Worm (Caenorhabditis elegans) whole organism, L1 larva: ENCODE measurements around the gene Y57G11C.3.

Experiments used
- C04F5.9 ChIP-seq: sonication (generic microtip); optimal IDR thresholded peaks from 2 replicates; lab custom pipeline; 2016; ENCODE audit warnings: missing genetic modification characterization, missing compliant biosample characterization
- aly-2 ChIP-seq: fragments of 150-350 bp; optimal IDR thresholded peaks from 2 replicates; lab custom pipeline; 2014; ENCODE audit warnings: missing biosample characterization, missing genetic modification characterization
- ceh-88 ChIP-seq: fragments of 200-800 bp; sonication (Bioruptor generic); IDR thresholded peaks from 2 replicates; pipeline ENCODE4 v1.3.6; 2022; ENCODE audit warnings: missing genetic modification characterization, missing compliant biosample characterization
- dpl-1 ChIP-seq, 3 experiments: fragments of 150-350 bp in 2 of 3; sonication (generic microtip) in 1 of 3; optimal IDR thresholded peaks; 2 replicates each; lab custom pipeline; 2014 to 2017; ENCODE audit warnings: missing biosample characterization in 3 of 3, missing genetic modification characterization in 3 of 3, missing genetic modification reagents in 3 of 3
- egl-27 ChIP-seq, 2 experiments: fragments of 150-350 bp in 1 of 2; sonication (generic microtip); optimal IDR thresholded peaks; 3 replicates each; lab custom pipeline; 2017 to 2018; ENCODE audit warnings: missing biosample characterization in 2 of 2, missing genetic modification characterization in 2 of 2, missing genetic modification reagents in 2 of 2
- elt-2 ChIP-seq: sonication (generic microtip); optimal IDR thresholded peaks from 2 replicates; lab custom pipeline; 2016; ENCODE audit warnings: missing genetic modification characterization, mild to moderate bottlenecking, inconsistent platforms, missing compliant biosample characterization, missing genetic modification reagents
- elt-3 ChIP-seq, 6 experiments: fragments of 150-350 bp in 1 of 6; sonication (generic microtip); optimal IDR thresholded peaks; 2 replicates each; lab custom pipeline; 2017 to 2018; ENCODE audit warnings: missing biosample characterization in 6 of 6, missing genetic modification characterization in 6 of 6, inconsistent platforms in 1 of 6
- ets-5 ChIP-seq: fragments of 200-800 bp; sonication (Bioruptor generic); IDR thresholded peaks from 2 replicates; pipeline ENCODE4 v1.3.6; 2022; ENCODE audit warnings: missing genetic modification characterization, missing compliant biosample characterization
- fkh-4 ChIP-seq: sonication (generic microtip); optimal IDR thresholded peaks from 2 replicates; lab custom pipeline; 2016; ENCODE audit warnings: missing compliant biosample characterization, missing genetic modification characterization, borderline replicate concordance
- fos-1 ChIP-seq: fragments of 150-350 bp; optimal IDR thresholded peaks from 2 replicates; lab custom pipeline; 2014; ENCODE audit warnings: missing biosample characterization, missing genetic modification characterization
- grh-1 ChIP-seq: fragments of 200-800 bp; sonication (Bioruptor generic); IDR thresholded peaks from 2 replicates; pipeline ENCODE4 v1.3.6; 2022; ENCODE audit warnings: missing genetic modification reagents, missing genetic modification characterization, missing compliant biosample characterization
- hlh-4 ChIP-seq: sonication (generic microtip); optimal IDR thresholded peaks from 2 replicates; lab custom pipeline; 2016; ENCODE audit warnings: mild to moderate bottlenecking, missing genetic modification characterization, missing compliant biosample characterization
- hpl-2 ChIP-seq: fragments of 150-350 bp; optimal IDR thresholded peaks from 2 replicates; lab custom pipeline; 2014; ENCODE audit warnings: missing biosample characterization, missing genetic modification reagents, missing genetic modification characterization
- isw-1 ChIP-seq: fragments of 200-800 bp; sonication (Bioruptor generic); IDR thresholded peaks from 2 replicates; pipeline ENCODE4 v1.3.6; 2022; ENCODE audit warnings: missing genetic modification characterization, missing compliant biosample characterization
- jun-1 ChIP-seq: fragments of 150-350 bp; optimal IDR thresholded peaks from 2 replicates; lab custom pipeline; 2014; ENCODE audit warnings: missing biosample characterization, missing genetic modification reagents, missing genetic modification characterization
- lin-13 ChIP-seq: fragments of 150-350 bp; optimal IDR thresholded peaks from 2 replicates; lab custom pipeline; 2014; ENCODE audit warnings: missing biosample characterization, missing genetic modification reagents, missing genetic modification characterization
- lin-14 ChIP-seq: fragments of 200-800 bp; sonication (Bioruptor generic); optimal IDR thresholded peaks from 2 replicates; lab custom pipeline; 2018; ENCODE audit warnings: mild to moderate bottlenecking, missing genetic modification characterization, moderate library complexity, missing compliant biosample characterization
- lin-15B ChIP-seq: fragments of 150-350 bp; sonication (generic microtip); optimal IDR thresholded peaks from 3 replicates; lab custom pipeline; 2014; ENCODE audit warnings: missing biosample characterization, missing genetic modification characterization
- lin-39 ChIP-seq: fragments of 150-350 bp; optimal IDR thresholded peaks from 2 replicates; lab custom pipeline; 2014; ENCODE audit warnings: missing biosample characterization, missing genetic modification reagents, missing genetic modification characterization
- lir-3 ChIP-seq: sonication (generic microtip); optimal IDR thresholded peaks from 2 replicates; lab custom pipeline; 2016; ENCODE audit warnings: mild to moderate bottlenecking, missing genetic modification characterization, moderate library complexity, missing compliant biosample characterization; ENCODE audit not compliant: poor library complexity
- mep-1 ChIP-seq: fragments of 150-350 bp; optimal IDR thresholded peaks from 2 replicates; lab custom pipeline; 2014; ENCODE audit warnings: missing biosample characterization, missing genetic modification characterization
- nhr-11 ChIP-seq: fragments of 150-350 bp; optimal IDR thresholded peaks from 2 replicates; lab custom pipeline; 2014; ENCODE audit warnings: missing biosample characterization, missing genetic modification characterization
- nhr-20 ChIP-seq: sonication (generic microtip); optimal IDR thresholded peaks from 2 replicates; lab custom pipeline; 2016; ENCODE audit warnings: mild to moderate bottlenecking, missing genetic modification characterization, missing compliant biosample characterization
- nhr-237 ChIP-seq: fragments of 150-350 bp; optimal IDR thresholded peaks from 2 replicates; lab custom pipeline; 2014; ENCODE audit warnings: missing biosample characterization, missing genetic modification characterization
- nhr-76 ChIP-seq: sonication (generic microtip); optimal IDR thresholded peaks from 2 replicates; lab custom pipeline; 2017; ENCODE audit warnings: missing biosample characterization, missing genetic modification characterization
- nhr-85 ChIP-seq: sonication (generic microtip); peaks from one replicate; lab custom pipeline; 2016; ENCODE audit warnings: missing genetic modification characterization, inconsistent platforms, missing compliant biosample characterization
- nhr-90 ChIP-seq: sonication (generic microtip); optimal IDR thresholded peaks from 2 replicates; lab custom pipeline; 2016; ENCODE audit warnings: mild to moderate bottlenecking, missing genetic modification characterization, missing compliant biosample characterization; ENCODE audit not compliant: poor library complexity
- pag-3 ChIP-seq: sonication (generic microtip); optimal IDR thresholded peaks from 2 replicates; lab custom pipeline; 2017; ENCODE audit warnings: missing genetic modification characterization, mild to moderate bottlenecking, missing compliant biosample characterization, antibody characterized with exemption, borderline replicate concordance; ENCODE audit not compliant: insufficient read depth
- pqm-1 ChIP-seq: sonication (generic microtip); optimal IDR thresholded peaks from 3 replicates; lab custom pipeline; 2017; ENCODE audit warnings: missing biosample characterization, missing genetic modification characterization
- snpc-4 ChIP-seq: fragments of 150-350 bp; optimal IDR thresholded peaks from 2 replicates; lab custom pipeline; 2014; ENCODE audit warnings: missing biosample characterization, missing genetic modification characterization
- snu-23 ChIP-seq: sonication (generic microtip); optimal IDR thresholded peaks from 2 replicates; lab custom pipeline; 2016; ENCODE audit warnings: missing genetic modification characterization, missing compliant biosample characterization
- sup-37 ChIP-seq: fragments of 200-800 bp; sonication (Bioruptor generic); optimal IDR thresholded peaks from 2 replicates; lab custom pipeline; 2018; ENCODE audit warnings: mild to moderate bottlenecking, missing genetic modification characterization, missing compliant biosample characterization
- swsn-7 ChIP-seq: sonication (generic microtip); optimal IDR thresholded peaks from 2 replicates; lab custom pipeline; 2016; ENCODE audit warnings: missing genetic modification characterization, missing compliant biosample characterization
- tlp-1 ChIP-seq: fragments of 150-350 bp; optimal IDR thresholded peaks from 2 replicates; lab custom pipeline; 2014; ENCODE audit warnings: missing biosample characterization, missing genetic modification characterization
- zip-4 ChIP-seq: fragments of 200-800 bp; sonication (Bioruptor generic); optimal IDR thresholded peaks from 2 replicates; lab custom pipeline; 2018; ENCODE audit warnings: mild to moderate bottlenecking, missing genetic modification characterization, moderate library complexity, missing compliant biosample characterization
- ztf-4 ChIP-seq: fragments of 150-350 bp; optimal IDR thresholded peaks from 2 replicates; lab custom pipeline; 2014; ENCODE audit warnings: missing biosample characterization, missing genetic modification characterization

The Y57G11C.3 gene

DNA sequence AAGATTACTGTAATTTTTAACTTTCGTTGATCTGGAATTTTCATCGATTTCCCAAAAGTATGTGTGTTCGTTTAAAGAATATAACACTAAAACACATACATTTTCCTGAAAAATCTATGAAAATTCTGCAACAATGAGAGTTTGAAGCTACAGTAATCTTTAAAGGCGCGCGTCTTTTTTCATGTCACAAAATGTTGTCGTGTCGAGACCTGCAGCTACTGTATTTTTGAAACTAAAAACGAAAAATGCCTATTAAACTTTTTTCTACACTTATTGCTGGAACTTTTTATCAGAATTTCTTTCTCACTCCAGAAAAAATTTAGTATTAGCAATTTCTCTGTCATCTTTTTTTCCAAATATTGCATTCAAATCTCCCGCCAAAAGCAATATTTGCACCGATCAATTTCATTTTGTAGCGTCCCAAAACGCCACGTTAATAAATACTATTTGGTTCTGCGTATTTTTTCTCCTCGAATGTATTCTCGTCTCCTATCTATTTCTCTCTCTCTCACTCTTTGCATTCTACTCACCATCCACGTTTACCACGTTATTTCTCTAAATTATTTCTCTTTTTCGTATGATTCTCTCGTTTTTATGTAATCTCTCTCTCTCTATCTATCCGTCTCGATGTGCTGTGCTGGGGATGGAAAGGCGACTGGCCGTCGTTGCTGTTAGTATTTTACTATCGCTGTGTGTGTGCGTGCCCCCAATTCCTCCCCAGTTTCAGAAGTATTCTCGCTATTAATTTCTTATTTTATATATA, 18.6 kb downstream of the Y57G11C.3 start, which contains the start of gene melo-1 (continued):
- TF ChIP-seq tlp-1 (no peak), hlh-4 (tag; lab: Kevin White, UChicago) (no peak), snu-23 (peak; percentile 81), pqm-1 (tag; lab: Kevin White, UChicago) (no peak), ztf-4 (tag; lab: Kevin White, UChicago) (no peak), nhr-76 (no peak), lin-15B (no peak), sup-37 (GFP tag; lab: Kevin White, UChicago) (no peak), swsn-7 (tag; lab: Kevin White, UChicago) (peak; percentile 76), fos-1 (tag; lab: Kevin White, UChicago) (peak; percentile 9), ets-5 (GFP tag; lab: Robert Waterston, UW) (no peak), nhr-20 (peak; percentile 63), mep-1 (peak; percentile 81), C04F5.9 (tag; lab: Kevin White, UChicago) (no peak), isw-1 (peak; percentile 28), lin-39 (tag; lab: Kevin White, UChicago) (no peak), lin-13 (GFP tag; lab: Kevin White, UChicago) (peak; percentile 7), fkh-4 (no peak), aly-2 (tag; lab: Kevin White, UChicago) (peak; percentile 32), elt-3 (tag; optimal IDR thresholded peaks at IDR 0.05; lab: Kevin White, UChicago) (no peak), jun-1 (tag; lab: Kevin White, UChicago) (no peak), snpc-4 (no peak), lin-14 (peak; percentile 77), ceh-88 (GFP tag; lab: Robert Waterston, UW) (no peak), nhr-237 (tag; lab: Kevin White, UChicago) (no peak), egl-27 (tag; optimal IDR thresholded peaks at IDR 0.05; lab: Kevin White, UChicago) (no peak), grh-1 (GFP tag; lab: Robert Waterston, UW) (no peak), hpl-2 (GFP tag; lab: Kevin White, UChicago) (no peak), dpl-1 (GFP tag; optimal IDR thresholded peaks at IDR 0.05; lab: Kevin White, UChicago) (peak; percentile 31 to 52 (median 36)), lir-3 (tag; lab: Kevin White, UChicago) (peak; percentile 46), nhr-11 (tag; lab: Kevin White, UChicago) (no peak), elt-2 (tag; lab: Kevin White, UChicago) (peak; percentile 33), zip-4 (no peak), nhr-90 (tag; lab: Kevin White, UChicago) (peak; percentile 26)

DNA sequence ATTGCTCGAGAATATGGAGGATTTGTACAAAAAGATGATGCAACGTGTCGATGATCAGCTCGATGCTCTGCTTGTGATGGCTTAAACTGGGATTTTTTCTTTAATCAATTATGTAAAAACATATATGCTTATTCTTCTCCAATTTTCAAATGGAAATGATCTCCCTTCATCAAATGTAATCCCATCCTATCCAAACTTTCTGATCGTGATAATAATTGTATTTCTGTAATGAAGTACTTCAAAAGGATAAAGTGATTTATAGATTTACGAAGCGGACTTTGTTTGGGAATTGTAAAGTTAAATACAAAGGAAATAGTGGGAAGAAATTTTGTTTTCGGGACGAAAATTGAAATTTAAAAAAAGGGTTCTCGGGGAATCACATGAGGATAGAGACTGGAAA, 22.6 kb downstream of the Y57G11C.3 start:
- TF ChIP-seq nhr-85, result peak; percentile 55
- TF ChIP-seq aly-2 (tag; lab: Kevin White, UChicago), result peak; percentile 5
- TF ChIP-seq lin-15B, result no peak

DNA sequence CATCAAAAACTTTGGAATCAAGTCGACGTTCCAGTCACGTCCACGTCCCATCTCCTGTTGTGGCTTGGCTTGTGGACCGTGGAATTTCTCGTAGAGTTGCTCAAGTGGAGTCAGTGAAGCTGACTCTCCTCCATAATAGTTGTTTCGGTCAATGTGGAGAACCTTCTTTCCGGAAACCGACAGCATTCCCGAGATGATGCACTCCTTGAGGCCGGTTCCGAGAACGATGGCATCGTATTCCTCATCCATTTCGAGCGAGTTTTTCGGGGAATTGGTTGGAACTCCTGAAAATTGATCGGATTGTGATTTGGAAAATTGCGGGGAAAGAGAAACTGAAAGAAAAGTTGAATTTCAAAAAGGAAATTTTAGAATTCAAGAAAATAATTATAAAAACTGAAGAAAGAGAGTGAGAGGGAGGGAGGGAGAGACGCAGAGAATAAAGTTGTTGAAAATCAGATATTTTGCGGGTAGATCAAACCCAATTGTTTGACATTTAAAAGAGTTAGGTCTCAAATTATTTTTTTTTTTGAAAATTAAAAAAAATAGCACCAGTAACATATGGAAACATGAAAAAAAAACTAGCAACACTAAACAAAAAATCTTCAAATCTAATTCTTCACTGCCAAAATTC, 24.7 kb downstream of the Y57G11C.3 start, which contains the start of gene gdi-1:
Gene gdi-1 (minus strand): TSS at position 286 of the 631 bp plus-strand sequence.
- TF ChIP-seq ztf-4 (tag; lab: Kevin White, UChicago) (peak; percentile 12), lin-39 (tag; lab: Kevin White, UChicago) (no peak), pag-3 (tag; lab: Kevin White, UChicago) (no peak)
